Worm (Caenorhabditis elegans) whole organism, L3 larva: Measurements from ENCODE around the gene nimk-1.

ENCODE experiments used
- R02D3.7 ChIP-seq: fragments of 150-350 bp; optimal IDR thresholded peaks from 2 replicates; lab custom pipeline; 2014; ENCODE audit warnings: missing biosample characterization, missing genetic modification characterization
- ZK546.5 ChIP-seq: sonication (generic microtip); optimal IDR thresholded peaks from 2 replicates; lab custom pipeline; 2017; ENCODE audit warnings: missing biosample characterization, missing genetic modification characterization
- ama-1 ChIP-seq: fragments of 150-350 bp; optimal IDR thresholded peaks from 2 replicates; lab custom pipeline; 2018
- ceh-16 ChIP-seq: sonication (generic microtip); optimal IDR thresholded peaks from 2 replicates; lab custom pipeline; 2017; ENCODE audit warnings: missing biosample characterization, missing genetic modification characterization
- ceh-28 ChIP-seq: fragments of 150-350 bp; optimal IDR thresholded peaks from 2 replicates; lab custom pipeline; 2014; ENCODE audit warnings: missing biosample characterization, missing genetic modification reagents, missing genetic modification characterization
- daf-12 ChIP-seq: fragments of 150-350 bp; optimal IDR thresholded peaks from 2 replicates; lab custom pipeline; 2014; ENCODE audit warnings: missing biosample characterization, missing genetic modification reagents, missing genetic modification characterization
- elt-1 ChIP-seq: fragments of 150-350 bp; optimal IDR thresholded peaks from 2 replicates; lab custom pipeline; 2014; ENCODE audit warnings: missing biosample characterization, missing genetic modification characterization
- elt-2 ChIP-seq: sonication (generic microtip); optimal IDR thresholded peaks from 2 replicates; lab custom pipeline; 2016; ENCODE audit warnings: missing genetic modification reagents, mild to moderate bottlenecking, missing genetic modification characterization, missing compliant biosample characterization
- elt-3 ChIP-seq, 3 experiments: fragments of 150-350 bp in 1 of 3; sonication (generic microtip) in 2 of 3; optimal IDR thresholded peaks; 2 replicates in 2 of 3; 4 replicates in 1 of 3; lab custom pipeline; 2014 to 2017; ENCODE audit warnings: missing biosample characterization in 3 of 3, missing genetic modification characterization in 3 of 3
- eor-1 ChIP-seq, 2 experiments: fragments of 150-350 bp; optimal IDR thresholded peaks; 2 replicates each; lab custom pipeline; 2014 to 2018; ENCODE audit warnings: missing biosample characterization in 2 of 2, missing genetic modification characterization in 2 of 2
- fkh-10 ChIP-seq: sonication (generic microtip); optimal IDR thresholded peaks from 2 replicates; lab custom pipeline; 2017; ENCODE audit warnings: missing biosample characterization, missing genetic modification reagents, missing genetic modification characterization
- fos-1 ChIP-seq: fragments of 150-350 bp; optimal IDR thresholded peaks from 2 replicates; lab custom pipeline; 2014; ENCODE audit warnings: missing biosample characterization, missing genetic modification characterization
- hmg-11 ChIP-seq: sonication (generic microtip); optimal IDR thresholded peaks from 2 replicates; lab custom pipeline; 2016; ENCODE audit warnings: missing genetic modification characterization, missing compliant biosample characterization
- lin-15B ChIP-seq: fragments of 150-350 bp; optimal IDR thresholded peaks from 2 replicates; lab custom pipeline; 2014; ENCODE audit warnings: missing biosample characterization, missing genetic modification characterization
- lin-39 ChIP-seq: fragments of 150-350 bp; optimal IDR thresholded peaks from 2 replicates; lab custom pipeline; 2018; ENCODE audit warnings: missing biosample characterization, missing genetic modification reagents, missing genetic modification characterization
- lsy-12 ChIP-seq: sonication (generic microtip); optimal IDR thresholded peaks from 2 replicates; lab custom pipeline; 2016; ENCODE audit warnings: mild to moderate bottlenecking, missing genetic modification characterization, missing compliant biosample characterization
- mdl-1 ChIP-seq: fragments of 150-350 bp; optimal IDR thresholded peaks from 2 replicates; lab custom pipeline; 2014; ENCODE audit warnings: missing biosample characterization, missing genetic modification characterization
- mml-1 ChIP-seq: fragments of 150-350 bp; sonication (generic microtip); optimal IDR thresholded peaks from 3 replicates; lab custom pipeline; 2014; ENCODE audit warnings: missing biosample characterization, missing genetic modification characterization
- nfya-1 ChIP-seq: sonication (generic microtip); optimal IDR thresholded peaks from 2 replicates; lab custom pipeline; 2017; ENCODE audit warnings: missing genetic modification characterization, mild to moderate bottlenecking, missing compliant biosample characterization, antibody characterized with exemption, moderate library complexity; ENCODE audit not compliant: insufficient read depth
- nhr-11 ChIP-seq: fragments of 150-350 bp; optimal IDR thresholded peaks from 2 replicates; lab custom pipeline; 2014; ENCODE audit warnings: missing biosample characterization, missing genetic modification characterization
- nhr-12 ChIP-seq: fragments of 150-350 bp; optimal IDR thresholded peaks from 2 replicates; lab custom pipeline; 2014; ENCODE audit warnings: missing biosample characterization, missing genetic modification characterization
- nhr-23 ChIP-seq: fragments of 150-350 bp; optimal IDR thresholded peaks from 2 replicates; lab custom pipeline; 2014; ENCODE audit warnings: missing biosample characterization, missing genetic modification reagents, missing genetic modification characterization
- nhr-25 ChIP-seq: sonication (generic microtip); optimal IDR thresholded peaks from 2 replicates; lab custom pipeline; 2017; ENCODE audit warnings: missing biosample characterization, missing genetic modification characterization
- nhr-28 ChIP-seq: fragments of 150-350 bp; optimal IDR thresholded peaks from 2 replicates; lab custom pipeline; 2014; ENCODE audit warnings: missing biosample characterization, missing genetic modification characterization
- nhr-43 ChIP-seq: sonication (generic microtip); optimal IDR thresholded peaks from 2 replicates; lab custom pipeline; 2016; ENCODE audit warnings: mild to moderate bottlenecking, missing genetic modification characterization, missing compliant biosample characterization; ENCODE audit not compliant: poor library complexity, severe bottlenecking
- nhr-67 ChIP-seq: fragments of 150-350 bp; optimal IDR thresholded peaks from 2 replicates; lab custom pipeline; 2014; ENCODE audit warnings: missing biosample characterization, missing genetic modification characterization
- nhr-76 ChIP-seq: fragments of 150-350 bp; sonication (generic microtip); optimal IDR thresholded peaks from 5 replicates; lab custom pipeline; 2014; ENCODE audit warnings: missing biosample characterization, missing genetic modification characterization
- nhr-77 ChIP-seq: fragments of 150-350 bp; optimal IDR thresholded peaks from 2 replicates; lab custom pipeline; 2014; ENCODE audit warnings: missing biosample characterization, missing genetic modification characterization
- pha-4 ChIP-seq: fragments of 150-350 bp; optimal IDR thresholded peaks from 2 replicates; lab custom pipeline; 2014; ENCODE audit warnings: missing biosample characterization, missing genetic modification reagents, missing genetic modification characterization
- sea-2 ChIP-seq: fragments of 150-350 bp; sonication (generic microtip); optimal IDR thresholded peaks from 4 replicates; lab custom pipeline; 2014; ENCODE audit warnings: missing biosample characterization, missing genetic modification reagents, missing genetic modification characterization
- skn-1 ChIP-seq: fragments of 150-350 bp; optimal IDR thresholded peaks from 2 replicates; lab custom pipeline; 2014; ENCODE audit warnings: missing biosample characterization, missing genetic modification characterization
- snpc-4 ChIP-seq: fragments of 150-350 bp; optimal IDR thresholded peaks from 2 replicates; lab custom pipeline; 2014; ENCODE audit warnings: missing biosample characterization, missing genetic modification characterization
- tbx-2 ChIP-seq: sonication (generic microtip); optimal IDR thresholded peaks from 2 replicates; lab custom pipeline; 2016; ENCODE audit warnings: mild to moderate bottlenecking, missing genetic modification characterization, missing compliant biosample characterization
- unc-39 ChIP-seq: sonication (generic microtip); optimal IDR thresholded peaks from 4 replicates; lab custom pipeline; 2017; ENCODE audit warnings: missing biosample characterization, missing genetic modification characterization
- unc-62 ChIP-seq: fragments of 150-350 bp; sonication (generic microtip); optimal IDR thresholded peaks from 4 replicates; lab custom pipeline; 2014; ENCODE audit warnings: missing biosample characterization, missing genetic modification reagents, missing genetic modification characterization
- zag-1 ChIP-seq: fragments of 150-350 bp; optimal IDR thresholded peaks from 2 replicates; lab custom pipeline; 2014; ENCODE audit warnings: missing biosample characterization, missing genetic modification characterization
- ztf-4 ChIP-seq: fragments of 150-350 bp; optimal IDR thresholded peaks from 2 replicates; lab custom pipeline; 2014; ENCODE audit warnings: missing biosample characterization, missing genetic modification characterization

nimk-1 gene

ce11 chrII:12555579-12555978 lies 20.0 kb downstream of the nimk-1 start, which contains the start of gene F49C5.11:
Gene F49C5.11 (plus strand): TSS chrII:12555879.
- TF ChIP-seq lin-15B (tag; lab: Kevin White, UChicago) (no peak), elt-1 (tag; lab: Kevin White, UChicago) (no peak), nhr-76 (tag; lab: Kevin White, UChicago) (no peak), mml-1 (no peak), mdl-1 (tag; lab: Kevin White, UChicago) (no peak), eor-1 (tag; optimal IDR thresholded peaks at IDR 0.05; lab: Kevin White, UChicago) (no peak), nhr-28 (tag; lab: Kevin White, UChicago) (no peak), R02D3.7 (tag; lab: Kevin White, UChicago) (no peak), hmg-11 (tag; lab: Kevin White, UChicago) (no peak), nfya-1 (no peak), fos-1 (no peak), tbx-2 (tag; lab: Kevin White, UChicago) (no peak), elt-2 (tag; lab: Kevin White, UChicago) (no peak), elt-3 (tag; optimal IDR thresholded peaks at IDR 0.05; lab: Kevin White, UChicago) (no peak)

ce11 chrII:12560210-12560609 lies 24.7 kb downstream of the nimk-1 start, which contains the start of gene F49C5.12:
Gene F49C5.12 (minus strand): TSS chrII:12560310.
- TF ChIP-seq snpc-4 (tag; lab: Kevin White, UChicago) (no peak), lsy-12 (tag; lab: Kevin White, UChicago) (no peak), sea-2 (GFP tag; lab: Kevin White, UChicago) (no peak), ZK546.5 (tag; lab: Kevin White, UChicago) (no peak)

ce11 chrII:12565851-12566250 lies 30.3 kb downstream of the nimk-1 start, which contains the start of gene F49C5.7:
Gene F49C5.7 (plus strand): TSS chrII:12566151.
- TF ChIP-seq lin-15B (tag; lab: Kevin White, UChicago) (no peak), unc-62 (GFP tag; lab: Kevin White, UChicago) (no peak), fkh-10 (no peak), ztf-4 (tag; lab: Kevin White, UChicago) (no peak), mml-1 (no peak), elt-2 (tag; lab: Kevin White, UChicago) (no peak), elt-1 (tag; lab: Kevin White, UChicago) (no peak), zag-1 (tag; lab: Kevin White, UChicago) (no peak), lin-39 (tag; lab: Kevin White, UChicago) (no peak), nhr-12 (no peak), unc-39 (no peak), nhr-28 (tag; lab: Kevin White, UChicago) (no peak), skn-1 (tag; lab: Kevin White, UChicago) (no peak), nhr-25 (tag; lab: Kevin White, UChicago) (no peak), pha-4 (tag; lab: Kevin White, UChicago) (no peak), nhr-23 (no peak), fos-1 (no peak), nhr-76 (tag; lab: Kevin White, UChicago) (no peak), ama-1 (no peak)

DNA sequence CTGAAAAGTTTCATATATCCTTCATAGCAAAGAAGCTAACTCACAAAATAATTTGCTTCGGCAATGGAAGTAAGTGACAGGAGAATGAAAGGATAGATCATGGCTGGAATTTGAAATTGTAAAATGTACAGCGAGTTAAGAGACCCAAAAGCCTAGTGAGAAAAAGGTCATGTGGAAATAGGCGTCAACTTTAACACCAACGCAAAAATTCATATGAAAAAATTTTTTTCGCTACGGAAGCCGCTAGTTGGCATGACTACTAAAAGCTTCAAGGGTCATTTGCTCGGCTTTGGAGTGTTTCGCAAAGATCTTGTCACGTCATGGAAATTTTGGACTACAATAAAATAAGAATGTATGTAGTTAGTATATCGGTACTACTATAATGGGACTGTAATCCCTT lies 35.0 kb downstream of the nimk-1 start, which contains the start of gene Y38E10A.1:
Gene Y38E10A.1, minus strand, starts transcription at position 101 of the 400 bp plus-strand sequence.
- no peak for TF ChIP-seq nhr-12
- no peak for TF ChIP-seq nhr-43
- no peak for TF ChIP-seq daf-12
- no peak for TF ChIP-seq nhr-77 (tag; lab: Kevin White, UChicago)
- TF ChIP-seq nhr-23, result no peak
- no peak for TF ChIP-seq sea-2 (GFP tag; lab: Kevin White, UChicago)
- TF ChIP-seq nfya-1, result no peak
- no peak for TF ChIP-seq R02D3.7 (tag; lab: Kevin White, UChicago)
- no peak for TF ChIP-seq nhr-11 (tag; lab: Kevin White, UChicago)
- no peak for TF ChIP-seq nhr-67 (tag; lab: Kevin White, UChicago)

DNA sequence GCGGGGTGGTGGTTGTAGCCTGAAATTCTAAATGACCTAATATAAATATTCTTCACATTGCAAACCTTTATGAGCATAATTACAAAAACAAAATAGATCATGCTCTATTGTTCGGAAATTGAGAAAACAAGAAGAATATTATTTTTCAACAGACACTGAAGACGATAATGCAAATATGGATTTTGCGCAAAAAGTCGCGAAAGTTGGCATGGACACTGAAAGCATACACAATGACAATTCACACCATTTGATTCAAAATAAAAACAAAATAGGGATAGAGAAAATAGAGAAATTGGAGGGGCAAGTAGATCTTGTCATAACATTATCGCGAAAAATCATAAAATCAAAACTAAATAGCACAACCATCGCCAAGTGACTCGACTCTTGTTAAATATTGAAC lies 37.2 kb downstream of the nimk-1 start, which contains the start of gene Y38E10A.35:
Gene Y38E10A.35, minus strand, starts transcription at position 101 of the 400 bp plus-strand sequence.
- TF ChIP-seq ceh-28 (no peak), ZK546.5 (tag; lab: Kevin White, UChicago) (no peak), ceh-16 (tag; lab: Kevin White, UChicago) (no peak)
